Fruit fly (Drosophila melanogaster) whole organism, embryonic: ENCODE results near the gene dpr3.

Experiments used
- Ada2b ChIP-seq: fragments of 200-800 bp; sonication (Bioruptor generic); IDR thresholded peaks from 2 replicates; pipeline ENCODE4 v1.3.6; 2022; ENCODE audit warnings: missing biosample characterization, missing genetic modification characterization
- Adf1 ChIP-seq: fragments of 200-800 bp; sonication (Bioruptor generic); IDR thresholded peaks from 2 replicates; pipeline ENCODE4 v1.3.6; 2022; ENCODE audit warnings: missing biosample characterization, missing genetic modification characterization
- Antp ChIP-seq: fragments of 200-800 bp; sonication (Bioruptor generic); optimal IDR thresholded peaks from 3 replicates; lab custom pipeline; 2016; ENCODE audit warnings: missing biosample characterization, missing genetic modification characterization
- CG16863 ChIP-seq: fragments of 200-800 bp; sonication (Bioruptor generic); optimal IDR thresholded peaks from 3 replicates; lab custom pipeline; 2016; ENCODE audit warnings: missing biosample characterization, missing genetic modification characterization
- CG2199 ChIP-seq: fragments of 200-800 bp; sonication (Bioruptor generic); IDR thresholded peaks from 3 replicates; pipeline ENCODE4 v1.3.6; 2022; ENCODE audit warnings: missing biosample characterization, missing genetic modification characterization
- CG6791 ChIP-seq: fragments of 200-800 bp; sonication (Bioruptor generic); IDR thresholded peaks from 3 replicates; pipeline ENCODE4 v1.3.6; 2022; ENCODE audit warnings: missing biosample characterization, missing genetic modification characterization; ENCODE audit not compliant: partially characterized antibody
- Dfd ChIP-seq, 2 experiments: fragments of >200 bp; optimal IDR thresholded peaks; 2 replicates each; lab custom pipeline; 2017; ENCODE audit warnings: missing biosample characterization in 2 of 2, missing genetic modification characterization in 2 of 2
- Hr78 ChIP-seq, 2 experiments: fragments of 200-800 bp in 1 of 2; fragments of >200 bp in 1 of 2; sonication (Bioruptor generic) in 1 of 2; optimal IDR thresholded peaks; 2 replicates each; lab custom pipeline; 2017 to 2019; ENCODE audit warnings: missing biosample characterization in 2 of 2, missing genetic modification characterization in 2 of 2, mild to moderate bottlenecking in 1 of 2, moderate library complexity in 1 of 2
- Poxn ChIP-seq: fragments of 200-800 bp; sonication (Bioruptor generic); IDR thresholded peaks from 2 replicates; pipeline ENCODE4 v1.3.6; 2022; ENCODE audit warnings: missing biosample characterization, missing genetic modification characterization
- Sox100B ChIP-seq: fragments of 200-800 bp; sonication (Bioruptor generic); optimal IDR thresholded peaks from 3 replicates; lab custom pipeline; 2018; ENCODE audit warnings: missing biosample characterization, mild to moderate bottlenecking, missing genetic modification characterization
- mld ChIP-seq: fragments of 200-800 bp; sonication (Bioruptor generic); IDR thresholded peaks from 3 replicates; pipeline ENCODE4 v1.3.6; 2022; ENCODE audit warnings: missing biosample characterization, missing genetic modification characterization; ENCODE audit not compliant: partially characterized antibody
- pros ChIP-seq: fragments of 200-800 bp; sonication (Bioruptor generic); optimal IDR thresholded peaks from 3 replicates; lab custom pipeline; 2019; ENCODE audit warnings: missing biosample characterization, mild to moderate bottlenecking, missing genetic modification characterization, moderate library complexity
- ttk ChIP-seq: fragments of 200-800 bp; sonication (Bioruptor generic); IDR thresholded peaks from 2 replicates; pipeline ENCODE4 v2.1.2; 2022; ENCODE audit warnings: missing biosample characterization, missing genetic modification characterization

DNA sequence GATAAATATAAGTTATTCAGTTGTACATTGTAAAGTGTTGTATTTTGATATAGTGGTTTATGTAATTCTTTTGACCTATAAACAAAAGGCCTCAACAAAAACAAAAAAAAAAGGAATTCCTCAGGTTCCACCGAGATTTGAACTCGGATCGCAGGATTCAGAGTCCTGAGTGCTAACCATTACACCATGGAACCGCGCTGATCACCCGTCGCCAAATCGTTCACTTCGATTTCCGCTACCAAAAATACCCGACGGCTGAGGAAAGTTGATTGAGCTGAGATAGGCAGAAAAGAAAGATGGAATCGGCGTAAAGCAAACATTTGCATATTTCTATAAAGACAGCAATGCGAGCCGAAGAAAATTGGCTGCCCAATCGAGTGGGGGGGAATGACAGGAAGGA lies 96.6 kb downstream of the dpr3 start:
- TF ChIP-seq Sox100B (GFP tag; lab: Kevin White, UChicago): no peak
- no peak for TF ChIP-seq CG16863 (GFP tag; lab: Kevin White, UChicago)
- TF ChIP-seq CG2199: no peak
- TF ChIP-seq mld: 0 out of 3 replicates have a peak, but pooled peaks have one; percentile 66
- no peak for TF ChIP-seq pros (GFP tag; lab: Kevin White, UChicago)
- TF ChIP-seq ttk (GFP tag; lab: Robert Waterston, UW): no peak
- no peak for TF ChIP-seq Poxn (GFP tag; lab: Robert Waterston, UW)
- TF ChIP-seq Antp (GFP tag; lab: Kevin White, UChicago): no peak
- no peak for TF ChIP-seq Ada2b (GFP tag; lab: Robert Waterston, UW)
- TF ChIP-seq Adf1 (GFP tag; lab: Robert Waterston, UW): no peak
- TF ChIP-seq CG6791 (GFP tag; lab: Robert Waterston, UW): peak; percentile 70; the same call in 2 of the 3 replicates
- no peak for TF ChIP-seq Dfd (GFP tag; optimal IDR thresholded peaks at IDR 0.05; lab: Kevin White, UChicago)
- TF ChIP-seq Hr78 (GFP tag; optimal IDR thresholded peaks at IDR 0.05; lab: Kevin White, UChicago): no peak
